Fruit fly (Drosophila melanogaster): ENCODE measurements around the gene Pur-alpha.

Pur-alpha gene

DNA sequence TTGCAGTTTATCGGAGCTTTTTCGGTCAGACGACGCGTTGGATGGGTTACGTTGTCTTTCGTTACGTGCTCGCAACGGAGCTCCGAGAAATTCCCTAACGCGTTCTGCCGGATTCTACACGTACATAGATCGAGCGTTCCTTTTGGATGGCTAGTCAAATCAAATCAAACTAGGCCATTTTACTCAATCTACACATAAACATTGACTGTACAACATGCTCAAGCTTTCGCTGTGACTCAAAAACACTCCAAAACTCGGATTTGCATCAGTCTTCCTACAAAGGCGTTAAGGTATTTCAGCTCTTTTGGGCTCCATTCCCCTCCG is at the start of gene Pur-alpha:
Gene Pur-alpha, plus strand, starts transcription at position 138 of the 324 bp plus-strand sequence.
- TF ChIP-seq Myc (optimal IDR thresholded peaks at IDR 0.05) (no peak), ttk (optimal IDR thresholded peaks at IDR 0.05) (no peak), h (optimal IDR thresholded peaks at IDR 0.05) (no peak), insv (optimal IDR thresholded peaks at IDR 0.05) (no peak), Sin3A (optimal IDR thresholded peaks at IDR 0.05) (no peak), psq (optimal IDR thresholded peaks at IDR 0.05) (no peak)

DNA sequence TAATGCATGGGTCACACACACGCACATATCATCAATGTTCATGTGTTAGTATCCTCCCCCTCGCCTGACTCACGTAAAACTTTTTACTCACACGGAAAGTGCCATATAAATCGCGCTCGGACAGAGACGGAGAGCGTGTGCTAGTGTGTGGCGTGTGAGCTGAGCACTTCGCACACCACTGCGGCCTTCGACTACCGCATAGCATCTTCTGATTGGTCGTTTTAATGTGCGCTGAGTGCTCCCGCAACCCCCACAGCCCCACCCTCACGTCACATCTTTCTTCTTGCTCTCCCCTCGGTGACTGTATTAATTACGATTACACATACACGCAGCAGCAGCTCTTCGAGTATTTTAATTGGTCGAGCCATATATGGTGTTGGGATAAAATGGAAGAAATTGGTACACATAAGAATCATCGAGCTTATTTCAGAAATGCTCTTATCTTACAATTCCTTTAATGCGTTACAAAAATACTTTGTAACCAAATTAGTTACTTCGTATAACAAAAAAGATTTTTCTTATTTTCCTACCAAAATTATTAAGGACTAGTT is 49.3 kb upstream of the Pur-alpha start:
- TF ChIP-seq ttk (optimal IDR thresholded peaks at IDR 0.05) (no peak), h (optimal IDR thresholded peaks at IDR 0.05) (no peak), Myc (optimal IDR thresholded peaks at IDR 0.05) (no peak), insv (optimal IDR thresholded peaks at IDR 0.05) (no peak), psq (optimal IDR thresholded peaks at IDR 0.05) (no peak), Sin3A (optimal IDR thresholded peaks at IDR 0.05) (no peak)

DNA sequence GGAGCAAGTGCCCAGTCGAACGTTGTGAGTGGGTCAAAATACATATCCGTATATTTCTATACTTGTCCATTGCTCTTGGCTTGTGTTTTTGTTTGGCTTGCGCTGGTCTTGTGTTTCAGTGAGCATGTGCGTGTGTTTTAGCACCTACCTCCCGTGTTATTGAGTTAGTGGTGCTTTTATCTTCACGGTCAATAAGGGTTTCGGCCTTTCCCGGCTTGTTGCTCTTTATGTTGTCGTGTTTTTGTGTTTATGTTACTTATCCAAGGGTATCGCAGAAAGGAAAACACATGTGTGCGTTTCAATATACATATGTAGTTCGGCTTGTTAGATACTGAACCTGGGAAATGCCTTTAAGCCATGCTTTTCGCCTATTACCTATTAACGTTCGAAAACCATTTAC is 48.0 kb upstream of the Pur-alpha start:
- no peak for TF ChIP-seq h (optimal IDR thresholded peaks at IDR 0.05)
- TF ChIP-seq insv (optimal IDR thresholded peaks at IDR 0.05), result no peak
- TF ChIP-seq psq (optimal IDR thresholded peaks at IDR 0.05), result no peak
- no peak for TF ChIP-seq Myc (optimal IDR thresholded peaks at IDR 0.05)
- no peak for TF ChIP-seq ttk (optimal IDR thresholded peaks at IDR 0.05)
- no peak for TF ChIP-seq Sin3A (optimal IDR thresholded peaks at IDR 0.05)

DNA sequence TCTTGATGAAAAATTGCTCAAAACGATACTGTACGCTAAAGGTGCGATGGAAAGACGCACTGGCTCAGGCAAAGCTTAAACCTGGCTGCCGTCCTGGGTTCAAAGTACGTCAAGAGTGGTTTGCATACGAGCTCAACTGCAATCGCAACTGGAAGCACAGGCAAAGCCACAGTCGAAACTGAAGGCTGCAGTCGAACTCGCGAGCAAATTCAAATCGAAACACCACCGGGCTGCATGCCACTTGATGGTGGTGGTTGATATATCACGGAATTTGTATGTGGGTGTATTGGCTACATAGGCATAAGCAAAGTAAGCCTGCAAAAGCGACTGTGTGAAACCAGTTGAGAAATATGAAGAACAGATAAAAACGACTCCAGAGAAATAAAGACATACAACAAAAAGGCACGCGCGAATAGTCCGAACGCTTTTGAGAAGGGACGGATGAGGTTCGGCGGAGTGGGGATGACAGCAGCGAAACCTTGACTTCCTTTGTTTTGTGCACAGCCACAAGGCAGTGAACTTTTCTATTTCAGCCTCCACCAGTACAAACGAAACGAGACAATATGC is 38.3 kb upstream of the Pur-alpha start:
- TF ChIP-seq ttk (optimal IDR thresholded peaks at IDR 0.05), result no peak
- no peak for TF ChIP-seq Sin3A (optimal IDR thresholded peaks at IDR 0.05)
- TF ChIP-seq h (optimal IDR thresholded peaks at IDR 0.05), result no peak
- TF ChIP-seq insv (optimal IDR thresholded peaks at IDR 0.05), result no peak
- TF ChIP-seq Myc (optimal IDR thresholded peaks at IDR 0.05), result no peak
- no peak for TF ChIP-seq psq (optimal IDR thresholded peaks at IDR 0.05)

DNA sequence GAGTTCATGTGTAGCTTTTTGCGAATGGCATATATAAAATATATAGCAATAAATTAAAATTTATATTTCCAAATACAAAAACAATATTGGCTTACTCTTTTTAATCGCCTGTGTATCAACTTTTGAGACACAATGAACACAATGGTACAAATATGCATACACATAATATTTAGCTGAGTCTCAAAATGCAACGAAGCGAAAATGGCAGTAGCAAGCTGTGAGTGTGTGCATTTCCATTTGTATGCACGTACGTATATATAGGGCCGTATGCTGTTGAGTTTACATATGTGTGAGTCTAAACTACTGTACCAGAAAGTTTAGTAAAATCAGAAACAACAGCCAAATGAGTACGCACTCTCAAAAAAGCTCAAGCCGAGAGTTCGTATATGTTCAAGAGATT is 3.1 kb upstream of the Pur-alpha start:
- TF ChIP-seq ttk (optimal IDR thresholded peaks at IDR 0.05) (no peak), h (optimal IDR thresholded peaks at IDR 0.05) (no peak), Sin3A (optimal IDR thresholded peaks at IDR 0.05) (no peak), psq (optimal IDR thresholded peaks at IDR 0.05) (no peak), insv (optimal IDR thresholded peaks at IDR 0.05) (no peak), Myc (optimal IDR thresholded peaks at IDR 0.05) (no peak)

DNA sequence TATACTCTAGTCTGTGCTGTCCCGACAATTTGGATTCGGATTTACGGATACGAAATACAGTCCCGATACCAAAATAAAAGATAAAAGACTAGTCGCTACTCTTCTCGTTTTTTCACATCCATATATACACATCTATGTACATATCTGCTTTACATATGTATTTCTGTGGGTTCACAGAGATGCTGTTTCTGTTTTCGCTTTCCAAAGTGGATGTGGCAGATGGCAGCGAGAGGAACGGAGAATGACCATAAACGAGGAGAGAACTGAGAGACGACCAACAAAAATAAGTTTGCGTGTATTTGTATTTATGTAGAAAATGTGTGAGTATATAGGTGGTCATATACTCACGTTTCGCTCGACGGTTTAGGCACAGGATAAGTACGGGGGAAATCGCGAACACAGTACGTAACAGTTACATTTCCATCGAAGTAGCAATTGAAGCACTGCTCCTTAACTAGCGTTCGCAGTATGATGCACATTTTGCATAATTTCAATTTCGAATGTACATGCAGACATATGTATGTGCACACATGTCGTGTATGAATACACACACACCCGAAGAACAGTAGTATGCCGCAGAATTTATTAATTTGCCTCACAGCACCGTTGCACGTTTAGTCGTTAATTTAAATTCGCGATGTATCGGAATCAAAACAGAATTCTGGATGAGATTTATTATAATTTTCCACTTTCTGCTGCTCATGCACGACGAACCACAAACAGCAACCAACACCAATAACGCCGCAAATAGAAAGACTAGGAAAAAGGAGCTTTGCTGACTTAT is 529 bp upstream of the Pur-alpha start, which contains the start of gene Tdg:
Gene Tdg, minus strand, starts transcription at position 760 of the 784 bp plus-strand sequence.
- TF ChIP-seq Myc (optimal IDR thresholded peaks at IDR 0.05) (no peak), h (optimal IDR thresholded peaks at IDR 0.05) (no peak), ttk (optimal IDR thresholded peaks at IDR 0.05) (no peak), insv (optimal IDR thresholded peaks at IDR 0.05) (no peak)

DNA sequence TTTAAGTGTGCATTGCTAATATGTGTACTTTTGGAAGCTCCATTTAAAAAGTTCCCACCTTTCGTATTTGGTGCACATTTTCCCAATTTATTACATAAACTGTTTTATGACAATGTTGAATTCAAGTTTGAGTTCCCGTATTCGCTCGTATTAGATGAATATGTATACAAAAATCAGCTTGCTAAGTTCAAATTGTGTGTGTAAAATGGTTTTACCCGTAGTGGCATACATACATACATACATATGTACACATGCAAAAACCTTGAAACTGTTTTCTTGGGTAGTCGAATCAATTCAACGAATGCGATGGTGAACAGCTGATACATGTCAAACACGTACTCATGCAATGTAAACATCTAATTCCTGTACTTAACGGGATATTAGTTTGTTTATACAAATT is 640 bp downstream of the Pur-alpha start:
- TF ChIP-seq psq (optimal IDR thresholded peaks at IDR 0.05) (no peak), Myc (optimal IDR thresholded peaks at IDR 0.05) (no peak), ttk (optimal IDR thresholded peaks at IDR 0.05) (no peak), h (optimal IDR thresholded peaks at IDR 0.05) (no peak), Sin3A (optimal IDR thresholded peaks at IDR 0.05) (no peak), insv (optimal IDR thresholded peaks at IDR 0.05) (no peak)

DNA sequence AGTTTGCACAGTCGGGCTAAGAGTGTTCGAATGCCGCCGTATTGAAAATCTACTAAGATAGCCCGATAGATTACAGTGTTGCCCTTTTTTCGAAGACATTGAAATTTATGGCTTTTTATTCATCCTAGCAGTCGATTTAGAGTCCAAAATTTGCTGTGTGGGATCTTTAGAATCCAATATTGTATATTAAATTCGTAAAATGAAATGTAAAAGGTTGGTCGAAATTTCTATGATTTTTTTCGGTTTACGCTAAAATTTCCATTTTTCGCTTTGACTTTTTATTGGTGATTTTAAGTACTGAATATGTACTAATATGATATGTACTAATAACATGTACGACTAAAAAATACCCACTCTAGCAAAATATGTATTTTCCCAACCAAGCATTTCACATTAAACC is 9.5 kb downstream of the Pur-alpha start:
- TF ChIP-seq psq (optimal IDR thresholded peaks at IDR 0.05) (no peak), Sin3A (optimal IDR thresholded peaks at IDR 0.05) (no peak), ttk (optimal IDR thresholded peaks at IDR 0.05) (no peak), insv (optimal IDR thresholded peaks at IDR 0.05) (no peak), Myc (optimal IDR thresholded peaks at IDR 0.05) (no peak), h (optimal IDR thresholded peaks at IDR 0.05) (no peak)

DNA sequence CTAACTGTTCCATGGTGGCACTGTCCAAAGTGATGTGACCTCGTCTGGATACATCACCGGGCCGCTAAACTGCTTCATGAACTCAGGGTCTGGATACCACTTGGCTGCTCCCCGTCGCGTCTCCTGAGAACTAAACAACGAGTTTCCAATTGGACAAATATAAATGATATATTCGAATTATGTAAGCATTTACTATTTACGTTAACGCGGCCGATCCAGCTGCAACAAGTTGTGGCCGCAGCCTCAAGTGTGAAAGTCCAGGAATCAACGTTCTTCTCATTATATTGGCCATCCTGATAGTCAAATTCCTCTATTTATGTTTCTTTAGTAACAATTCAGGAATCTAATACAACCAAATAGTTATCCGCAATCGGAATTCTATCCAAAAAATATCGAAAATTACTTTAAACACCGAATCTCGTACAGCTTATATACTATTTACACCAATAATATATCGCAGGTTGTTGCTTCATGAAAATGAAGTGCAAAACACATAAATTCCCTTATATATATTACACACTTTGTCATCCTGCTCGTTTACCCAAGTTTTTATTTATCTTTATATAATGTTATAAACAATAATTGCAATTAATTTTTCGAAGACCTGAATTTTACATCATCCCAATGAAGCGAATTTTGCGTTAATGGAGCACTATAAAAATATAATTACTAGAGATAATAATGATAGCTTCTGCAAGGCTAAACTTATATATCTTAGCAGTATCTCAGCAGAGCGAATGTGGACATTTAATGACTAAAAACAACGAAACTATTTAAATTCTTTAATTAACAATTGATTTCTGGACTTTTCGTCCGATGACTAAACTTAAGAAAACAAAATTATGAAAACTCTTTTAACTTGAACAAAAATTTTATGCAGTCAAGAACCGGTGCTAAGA is 12.8 kb downstream of the Pur-alpha start:
- TF ChIP-seq h (optimal IDR thresholded peaks at IDR 0.05), result no peak
- TF ChIP-seq ttk (optimal IDR thresholded peaks at IDR 0.05), result no peak
- TF ChIP-seq Sin3A (optimal IDR thresholded peaks at IDR 0.05), result no peak
- TF ChIP-seq Myc (optimal IDR thresholded peaks at IDR 0.05), result no peak
- TF ChIP-seq insv (optimal IDR thresholded peaks at IDR 0.05), result no peak
- TF ChIP-seq psq (optimal IDR thresholded peaks at IDR 0.05), result no peak

DNA sequence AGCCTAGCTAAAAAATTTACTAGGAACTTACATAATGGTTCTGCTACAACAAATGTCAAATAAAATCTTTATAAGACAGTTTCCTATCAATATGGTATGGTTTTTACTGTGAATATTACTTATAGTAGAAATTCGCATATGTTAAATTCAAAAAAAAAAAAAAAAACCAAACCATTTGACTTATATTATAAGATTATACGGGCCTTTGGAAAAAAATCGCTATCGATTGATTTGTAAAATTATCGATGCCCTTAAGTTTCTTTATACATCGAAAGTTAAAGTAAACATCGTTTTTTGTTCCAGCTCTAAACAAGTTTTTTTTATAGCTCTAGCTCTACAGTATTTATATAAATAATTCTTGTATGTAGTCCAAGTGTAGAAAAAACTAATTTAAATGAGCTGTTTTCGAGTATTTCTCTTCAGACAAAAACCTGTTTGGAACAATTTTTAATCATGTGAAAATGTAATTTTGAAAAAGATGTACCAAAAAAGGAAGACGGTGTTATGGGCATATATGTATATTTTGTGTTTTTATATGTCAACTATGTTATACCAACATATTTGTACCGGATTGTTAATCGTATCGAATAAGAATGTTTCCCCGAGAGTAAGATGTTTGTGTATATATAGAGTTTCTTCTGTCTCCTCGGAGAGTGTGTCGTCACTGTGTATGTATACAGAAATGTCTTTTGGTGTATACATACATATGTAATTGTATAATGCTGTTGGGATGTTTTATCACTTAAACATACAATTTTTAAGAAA is 13.9 kb downstream of the Pur-alpha start, which contains the start of the genes ND-49 and Ephrin:
Gene ND-49, minus strand, starts transcription at position 51 of the 765 bp plus-strand sequence.
Gene Ephrin, plus strand, starts transcription at position 252 of the 765 bp plus-strand sequence.
- TF ChIP-seq psq (optimal IDR thresholded peaks at IDR 0.05) (no peak), h (optimal IDR thresholded peaks at IDR 0.05) (no peak), insv (optimal IDR thresholded peaks at IDR 0.05) (no peak), ttk (optimal IDR thresholded peaks at IDR 0.05) (no peak), Sin3A (optimal IDR thresholded peaks at IDR 0.05) (no peak), Myc (optimal IDR thresholded peaks at IDR 0.05) (no peak)

DNA sequence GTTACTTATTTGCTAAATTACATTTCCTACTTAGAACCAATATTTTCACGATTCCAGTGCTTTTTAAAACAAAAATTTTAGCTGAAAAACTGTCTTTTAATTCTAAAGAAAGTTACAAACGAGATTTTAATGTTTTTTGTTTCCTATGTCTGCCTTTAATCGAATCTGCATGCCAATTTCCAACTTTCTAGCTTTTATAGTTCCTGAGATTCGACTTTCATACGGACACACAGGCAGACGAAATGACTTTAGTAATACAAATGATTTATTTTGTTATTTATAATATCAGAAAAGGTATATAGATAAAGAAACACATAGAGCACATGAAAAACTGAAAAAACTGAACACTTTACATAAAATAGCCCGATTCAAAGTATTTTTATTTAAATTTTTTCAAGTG is 18.6 kb downstream of the Pur-alpha start:
- no peak for TF ChIP-seq insv (optimal IDR thresholded peaks at IDR 0.05)
- no peak for TF ChIP-seq ttk (optimal IDR thresholded peaks at IDR 0.05)
- no peak for TF ChIP-seq psq (optimal IDR thresholded peaks at IDR 0.05)
- TF ChIP-seq Sin3A (optimal IDR thresholded peaks at IDR 0.05), result no peak
- TF ChIP-seq Myc (optimal IDR thresholded peaks at IDR 0.05), result no peak
- no peak for TF ChIP-seq h (optimal IDR thresholded peaks at IDR 0.05)

Measured in Kc167 (cell line).